Worm (Caenorhabditis elegans) whole organism, young adult: ENCODE results near the gene F26F4.5.

Source experiments
- F39B2.1 ChIP-seq: fragments of 200-800 bp; sonication (Bioruptor generic); IDR thresholded peaks from 2 replicates; pipeline ENCODE4 v1.3.6; 2022; ENCODE audit warnings: missing genetic modification reagents, missing genetic modification characterization, missing compliant biosample characterization
- T26A5.8 ChIP-seq: sonication (generic microtip); optimal IDR thresholded peaks from 2 replicates; lab custom pipeline; 2016; ENCODE audit warnings: missing genetic modification characterization, missing compliant biosample characterization
- Y53F4B.3 ChIP-seq: fragments of 200-800 bp; sonication (Bioruptor generic); IDR thresholded peaks from 2 replicates; pipeline ENCODE4 v1.3.6; 2022; ENCODE audit warnings: missing genetic modification reagents, missing genetic modification characterization, missing compliant biosample characterization
- Y79H2A.3 ChIP-seq: fragments of 200-800 bp; sonication (Bioruptor generic); conservative IDR thresholded peaks from 2 replicates; pipeline ENCODE4 v1.3.6; 2022; ENCODE audit warnings: missing genetic modification reagents, missing genetic modification characterization, missing compliant biosample characterization
- ama-1 ChIP-seq, 3 experiments: fragments of 150-350 bp in 1 of 3; sonication (generic microtip) in 2 of 3; optimal IDR thresholded peaks; 2 replicates each; lab custom pipeline; 2014 to 2018; ENCODE audit warnings: missing biosample characterization in 2 of 3, missing genetic modification characterization in 2 of 3, missing genetic modification reagents in 2 of 3
- aptf-3 ChIP-seq: fragments of 200-800 bp; sonication (Bioruptor generic); IDR thresholded peaks from 2 replicates; pipeline ENCODE4 v1.3.6; 2022; ENCODE audit warnings: missing genetic modification characterization, missing compliant biosample characterization
- dox-1 ChIP-seq: fragments of 200-800 bp; sonication (Bioruptor generic); IDR thresholded peaks from 2 replicates; pipeline ENCODE4 v1.3.6; 2022; ENCODE audit warnings: missing genetic modification reagents, missing genetic modification characterization, missing compliant biosample characterization
- hsf-1 ChIP-seq: fragments of 200-800 bp; sonication (Bioruptor generic); IDR thresholded peaks from 2 replicates; pipeline ENCODE4 v1.3.6; 2022; ENCODE audit warnings: missing genetic modification reagents, missing genetic modification characterization, missing compliant biosample characterization
- lag-1 ChIP-seq: fragments of 200-800 bp; sonication (Bioruptor generic); IDR thresholded peaks from 2 replicates; pipeline ENCODE4 v1.3.6; 2022; ENCODE audit warnings: missing genetic modification reagents, missing genetic modification characterization, missing compliant biosample characterization
- lin-54 ChIP-seq: fragments of 200-800 bp; sonication (Bioruptor generic); optimal IDR thresholded peaks from 2 replicates; lab custom pipeline; 2018; ENCODE audit warnings: mild to moderate bottlenecking, missing genetic modification characterization, missing compliant biosample characterization
- nhr-27 ChIP-seq: fragments of 200-800 bp; sonication (Bioruptor generic); optimal IDR thresholded peaks from 2 replicates; lab custom pipeline; 2018; ENCODE audit warnings: mild to moderate bottlenecking, missing genetic modification characterization, moderate library complexity, missing compliant biosample characterization
- nhr-80 ChIP-seq: sonication (generic microtip); optimal IDR thresholded peaks from 2 replicates; lab custom pipeline; 2016; ENCODE audit warnings: missing genetic modification characterization, missing compliant biosample characterization
- sdz-38 ChIP-seq: sonication (generic microtip); optimal IDR thresholded peaks from 2 replicates; lab custom pipeline; 2016; ENCODE audit warnings: missing genotype, missing genetic modification characterization, missing compliant biosample characterization
- snpc-1.1 ChIP-seq: sonication (generic microtip); optimal IDR thresholded peaks from 2 replicates; lab custom pipeline; 2017; ENCODE audit warnings: missing genetic modification characterization, mild to moderate bottlenecking, missing compliant biosample characterization, antibody characterized with exemption, moderate library complexity, missing genotype, missing genetic modification reagents; ENCODE audit not compliant: insufficient read depth
- snpc-3.4 ChIP-seq: sonication (generic microtip); optimal IDR thresholded peaks from 2 replicates; lab custom pipeline; 2017; ENCODE audit warnings: missing genetic modification characterization, mild to moderate bottlenecking, missing compliant biosample characterization, antibody characterized with exemption, moderate library complexity, missing genotype, missing genetic modification reagents
- tlf-1 ChIP-seq: fragments of 200-800 bp; sonication (Bioruptor generic); optimal IDR thresholded peaks from 2 replicates; lab custom pipeline; 2018; ENCODE audit warnings: mild to moderate bottlenecking, missing genetic modification characterization, missing compliant biosample characterization

Gene F26F4.5

ce11 chrIII:4842173-4842572 is 48.9 kb downstream of the F26F4.5 start, which contains the start of gene clec-156:
Gene clec-156 (minus strand): TSS chrIII:4842273.
- TF ChIP-seq dox-1, result no peak
- TF ChIP-seq ama-1 (optimal IDR thresholded peaks at IDR 0.05; lab: Kevin White, UChicago), result no peak
- TF ChIP-seq ama-1 (GFP tag; optimal IDR thresholded peaks at IDR 0.05; lab: Kevin White, UChicago), result no peak
- no peak for TF ChIP-seq Y53F4B.3
- TF ChIP-seq aptf-3, result no peak
- no peak for TF ChIP-seq lin-54 (GFP tag; lab: Kevin White, UChicago)
- no peak for TF ChIP-seq nhr-27 (tag; lab: Kevin White, UChicago)
- TF ChIP-seq tlf-1, result no peak
- no peak for TF ChIP-seq nhr-80 (tag; lab: Kevin White, UChicago)
- TF ChIP-seq hsf-1, result no peak
- TF ChIP-seq F39B2.1 (GFP tag; lab: Robert Waterston, UW), result no peak
- no peak for TF ChIP-seq snpc-1.1 (tag; lab: Kevin White, UChicago)
- no peak for TF ChIP-seq T26A5.8 (tag; lab: Kevin White, UChicago)
- TF ChIP-seq lag-1 (GFP tag; lab: Robert Waterston, UW), result no peak
- TF ChIP-seq snpc-3.4, result no peak
- TF ChIP-seq Y79H2A.3 (GFP tag; lab: Robert Waterston, UW), result no peak
- TF ChIP-seq sdz-38, result no peak
- TF ChIP-seq, all 124 proteins: peak for 0
